Worm (Caenorhabditis elegans) whole organism, L4/young adult: ENCODE measurements around the gene lsy-12.

ENCODE experiments used
- W03F9.2 ChIP-seq: fragments of 150-350 bp; optimal IDR thresholded peaks from 2 replicates; lab custom pipeline; 2014; ENCODE audit warnings: missing biosample characterization, missing genetic modification characterization
- dao-5 ChIP-seq: sonication (generic microtip); optimal IDR thresholded peaks from 2 replicates; lab custom pipeline; 2016; ENCODE audit warnings: missing genotype, missing genetic modification characterization, moderate library complexity, missing compliant biosample characterization

- no peak for TF ChIP-seq dao-5 (tag; lab: Kevin White, UChicago)
- no peak for TF ChIP-seq W03F9.2 (tag; lab: Kevin White, UChicago)
Measured at ce11 chrV:9859863-9860262, at the start of gene lsy-12.
